Worm (Caenorhabditis elegans) whole organism, L4/young adult: ENCODE results near the gene F39D8.3.

Experiments
- W03F9.2 ChIP-seq: fragments of 150-350 bp; optimal IDR thresholded peaks from 2 replicates; lab custom pipeline; 2014; ENCODE audit warnings: missing biosample characterization, missing genetic modification characterization
- dao-5 ChIP-seq: sonication (generic microtip); optimal IDR thresholded peaks from 2 replicates; lab custom pipeline; 2016; ENCODE audit warnings: missing genotype, missing genetic modification characterization, moderate library complexity, missing compliant biosample characterization
- him-1 ChIP-seq: sonication (generic microtip); optimal IDR thresholded peaks from 2 replicates; lab custom pipeline; 2016; ENCODE audit warnings: missing genotype, missing genetic modification reagents, missing genetic modification characterization, missing compliant biosample characterization

DNA sequence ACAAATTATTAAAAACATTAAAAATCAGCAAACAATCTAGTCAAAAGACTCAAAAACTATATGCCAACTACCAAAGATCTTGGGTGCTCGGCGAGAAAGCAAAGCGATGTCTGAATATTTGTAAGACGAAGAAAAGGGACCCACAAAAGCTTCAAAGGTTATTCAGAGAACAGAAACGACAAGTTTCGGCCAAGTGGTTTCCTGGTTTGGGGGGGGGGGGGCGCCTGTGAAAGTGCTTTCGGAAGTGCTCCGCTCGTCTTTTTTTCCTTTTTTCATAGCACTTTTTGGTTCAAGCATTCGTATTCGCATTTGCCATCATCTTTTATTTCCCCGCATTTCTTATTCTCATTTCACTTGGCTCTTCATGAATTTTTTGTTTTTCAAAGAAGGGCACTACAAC lies 39.3 kb upstream of the F39D8.3 start:
- TF ChIP-seq W03F9.2 (tag; lab: Kevin White, UChicago) (no peak), him-1 (tag; lab: Kevin White, UChicago) (no peak), dao-5 (tag; lab: Kevin White, UChicago) (no peak)
